Fruit fly (Drosophila melanogaster) whole organism, embryonic: Measurements from ENCODE around the gene CG13670.

Source experiments
- CG10147 ChIP-seq: fragments of 200-800 bp; sonication (Bioruptor generic); optimal IDR thresholded peaks from 2 replicates; lab custom pipeline; 2019; ENCODE audit warnings: missing biosample characterization, mild to moderate bottlenecking, missing genetic modification characterization, moderate library complexity
- CG10267 ChIP-seq: fragments of 200-800 bp; sonication (Bioruptor generic); optimal IDR thresholded peaks from 2 replicates; lab custom pipeline; 2018; ENCODE audit warnings: missing biosample characterization, mild to moderate bottlenecking, missing genetic modification characterization, moderate library complexity
- CG10431 ChIP-seq: fragments of 200-800 bp; sonication (Bioruptor generic); optimal IDR thresholded peaks from 3 replicates; lab custom pipeline; 2018; ENCODE audit warnings: missing biosample characterization, mild to moderate bottlenecking, missing genetic modification characterization
- CG10462 ChIP-seq: fragments of 200-800 bp; sonication (Bioruptor generic); optimal IDR thresholded peaks from 2 replicates; lab custom pipeline; 2016; ENCODE audit warnings: missing biosample characterization, missing genetic modification characterization
- CG10654 ChIP-seq: fragments of 200-800 bp; sonication (Bioruptor generic); optimal IDR thresholded peaks from 2 replicates; lab custom pipeline; 2016; ENCODE audit warnings: missing biosample characterization, missing genetic modification characterization
- CG10979 ChIP-seq: fragments of 200-800 bp; sonication (Bioruptor generic); optimal IDR thresholded peaks from 2 replicates; lab custom pipeline; 2018; ENCODE audit warnings: missing biosample characterization, mild to moderate bottlenecking, missing genetic modification characterization, moderate library complexity
- CG11093 ChIP-seq: fragments of 200-800 bp; sonication (Bioruptor generic); IDR thresholded peaks from 3 replicates; pipeline ENCODE4 v1.3.6; 2022; ENCODE audit warnings: missing biosample characterization, missing genetic modification characterization
- CG11696 ChIP-seq: fragments of 200-800 bp; sonication (Bioruptor generic); IDR thresholded peaks from 2 replicates; pipeline ENCODE4 v1.3.6; 2022; ENCODE audit warnings: missing biosample characterization, missing genetic modification characterization
- CG12391 ChIP-seq: fragments of 200-800 bp; sonication (Bioruptor generic); optimal IDR thresholded peaks from 3 replicates; lab custom pipeline; 2018; ENCODE audit warnings: missing biosample characterization, mild to moderate bottlenecking, missing genetic modification characterization, moderate library complexity
- CG12769 ChIP-seq: fragments of 200-800 bp; sonication (Bioruptor generic); optimal IDR thresholded peaks from 2 replicates; lab custom pipeline; 2019; ENCODE audit warnings: missing biosample characterization, mild to moderate bottlenecking, missing genetic modification characterization, moderate library complexity
- CG16815 ChIP-seq: fragments of 200-800 bp; sonication (Bioruptor generic); optimal IDR thresholded peaks from 3 replicates; lab custom pipeline; 2017; ENCODE audit warnings: missing biosample characterization, mild to moderate bottlenecking, missing genetic modification characterization
- CG17385 ChIP-seq: fragments of 200-800 bp; sonication (Bioruptor generic); optimal IDR thresholded peaks from 3 replicates; lab custom pipeline; 2018; ENCODE audit warnings: missing biosample characterization, mild to moderate bottlenecking, missing genetic modification characterization
- CG18619 ChIP-seq: fragments of 200-800 bp; sonication (Bioruptor generic); optimal IDR thresholded peaks from 3 replicates; lab custom pipeline; 2017; ENCODE audit warnings: missing biosample characterization, mild to moderate bottlenecking, missing genetic modification characterization
- CG18764 ChIP-seq: fragments of 200-800 bp; sonication (Bioruptor generic); optimal IDR thresholded peaks from 3 replicates; lab custom pipeline; 2016; ENCODE audit warnings: missing biosample characterization, missing genetic modification characterization
- CG34224 ChIP-seq: fragments of 200-800 bp; sonication (Bioruptor generic); IDR thresholded peaks from 3 replicates; pipeline ENCODE4 v1.3.6; 2022; ENCODE audit warnings: missing biosample characterization, missing genetic modification characterization; ENCODE audit not compliant: partially characterized antibody
- CG6654 ChIP-seq: fragments of 200-800 bp; sonication (Bioruptor generic); optimal IDR thresholded peaks from 2 replicates; lab custom pipeline; 2017; ENCODE audit warnings: missing biosample characterization, mild to moderate bottlenecking, missing genetic modification characterization
- CG6765 ChIP-seq: fragments of 200-800 bp; sonication (Bioruptor generic); optimal IDR thresholded peaks from 3 replicates; lab custom pipeline; 2017; ENCODE audit warnings: missing biosample characterization, mild to moderate bottlenecking, missing genetic modification characterization
- CG7987 ChIP-seq: fragments of 200-800 bp; sonication (Bioruptor generic); optimal IDR thresholded peaks from 2 replicates; lab custom pipeline; 2018; ENCODE audit warnings: missing biosample characterization, mild to moderate bottlenecking, missing genetic modification characterization, moderate library complexity
- CG8281 ChIP-seq: fragments of 200-800 bp; sonication (Bioruptor generic); optimal IDR thresholded peaks from 2 replicates; lab custom pipeline; 2018; ENCODE audit warnings: missing biosample characterization, mild to moderate bottlenecking, missing genetic modification characterization, moderate library complexity
- CG8359 ChIP-seq: fragments of 200-800 bp; sonication (Bioruptor generic); optimal IDR thresholded peaks from 2 replicates; lab custom pipeline; 2017; ENCODE audit warnings: missing biosample characterization, mild to moderate bottlenecking, missing genetic modification characterization, borderline replicate concordance
- CG9609 ChIP-seq: fragments of 200-800 bp; sonication (Bioruptor generic); optimal IDR thresholded peaks from 3 replicates; lab custom pipeline; 2016; ENCODE audit warnings: missing biosample characterization, missing genetic modification characterization
- CG9932 ChIP-seq: fragments of 200-800 bp; sonication (Bioruptor generic); IDR thresholded peaks from 2 replicates; pipeline ENCODE4 v1.3.6; 2022; ENCODE audit warnings: missing biosample characterization, missing genetic modification characterization
- Camta ChIP-seq: fragments of 200-800 bp; sonication (Bioruptor generic); optimal IDR thresholded peaks from 2 replicates; lab custom pipeline; 2016; ENCODE audit warnings: missing biosample characterization, missing genetic modification characterization
- CrebB ChIP-seq: fragments of 200-800 bp; sonication (Bioruptor generic); optimal IDR thresholded peaks from 3 replicates; lab custom pipeline; 2018; ENCODE audit warnings: missing biosample characterization, mild to moderate bottlenecking, missing genetic modification characterization
- Dek ChIP-seq: fragments of 200-800 bp; sonication (Bioruptor generic); optimal IDR thresholded peaks from 3 replicates; lab custom pipeline; 2019; ENCODE audit warnings: missing biosample characterization, mild to moderate bottlenecking, missing genetic modification characterization, moderate library complexity
- Dfd ChIP-seq, 2 experiments: fragments of >200 bp; optimal IDR thresholded peaks; 2 replicates each; lab custom pipeline; 2017; ENCODE audit warnings: missing biosample characterization in 2 of 2, missing genetic modification characterization in 2 of 2
- GATAe ChIP-seq: fragments of 200-800 bp; sonication (Bioruptor generic); conservative IDR thresholded peaks from 2 replicates; pipeline ENCODE4 v1.3.6; 2022; ENCODE audit warnings: missing biosample characterization, missing genetic modification characterization
- HLH4C ChIP-seq: fragments of 200-800 bp; sonication (Bioruptor generic); IDR thresholded peaks from 3 replicates; pipeline ENCODE4 v1.3.6; 2022; ENCODE audit warnings: missing biosample characterization, missing genetic modification characterization; ENCODE audit not compliant: partially characterized antibody
- HmgZ ChIP-seq: fragments of 200-800 bp; sonication (Bioruptor generic); optimal IDR thresholded peaks from 2 replicates; lab custom pipeline; 2018; ENCODE audit warnings: missing biosample characterization, mild to moderate bottlenecking, missing genetic modification characterization
- Lim3 ChIP-seq: fragments of 200-800 bp; sonication (Bioruptor generic); IDR thresholded peaks from 2 replicates; pipeline ENCODE4 v1.3.6; 2022; ENCODE audit warnings: missing biosample characterization, missing genetic modification characterization
- Mad ChIP-seq: fragments of 200-800 bp; sonication (Bioruptor generic); optimal IDR thresholded peaks from 2 replicates; lab custom pipeline; 2016; ENCODE audit warnings: missing biosample characterization, missing genetic modification characterization
- NC2β ChIP-seq: fragments of 200-800 bp; sonication (Bioruptor generic); optimal IDR thresholded peaks from 2 replicates; lab custom pipeline; 2016; ENCODE audit warnings: missing biosample characterization, missing genetic modification characterization
- NFAT ChIP-seq: fragments of 200-800 bp; sonication (Bioruptor generic); IDR thresholded peaks from 2 replicates; pipeline ENCODE4 v1.3.6; 2022; ENCODE audit warnings: missing biosample characterization, missing genetic modification characterization
- Nf-YA ChIP-seq: fragments of 200-800 bp; sonication (Bioruptor generic); IDR thresholded peaks from 2 replicates; pipeline ENCODE4 v1.3.6; 2022; ENCODE audit warnings: missing biosample characterization, missing genetic modification characterization
- Nf-YB ChIP-seq: fragments of 200-800 bp; sonication (Bioruptor generic); optimal IDR thresholded peaks from 3 replicates; lab custom pipeline; 2019; ENCODE audit warnings: missing biosample characterization, mild to moderate bottlenecking, missing genetic modification characterization, moderate library complexity
- Side ChIP-seq: fragments of 200-800 bp; sonication (Bioruptor generic); optimal IDR thresholded peaks from 2 replicates; lab custom pipeline; 2016; ENCODE audit warnings: missing biosample characterization, missing genetic modification characterization
- Sox102F ChIP-seq: fragments of 200-800 bp; sonication (Bioruptor generic); optimal IDR thresholded peaks from 2 replicates; lab custom pipeline; 2018; ENCODE audit warnings: missing biosample characterization, mild to moderate bottlenecking, missing genetic modification characterization, moderate library complexity
- Stat92E ChIP-seq, 3 experiments: fragments of >200 bp in 2 of 3; fragments of 200-800 bp in 1 of 3; sonication (Bioruptor generic) in 1 of 3; optimal IDR thresholded peaks; 2 replicates each; lab custom pipeline; 2017 to 2019; ENCODE audit warnings: missing biosample characterization in 3 of 3, missing genetic modification characterization in 3 of 3, mild to moderate bottlenecking in 1 of 3, moderate library complexity in 1 of 3
- btn ChIP-seq: fragments of 200-800 bp; sonication (Bioruptor generic); optimal IDR thresholded peaks from 2 replicates; lab custom pipeline; 2016; ENCODE audit warnings: missing biosample characterization, missing genetic modification characterization
- cas ChIP-seq: fragments of 200-800 bp; sonication (Bioruptor generic); IDR thresholded peaks from 2 replicates; pipeline ENCODE4 v1.3.6; 2022; ENCODE audit warnings: missing biosample characterization, missing genetic modification characterization
- dm ChIP-seq: fragments of 200-800 bp; sonication (Bioruptor generic); optimal IDR thresholded peaks from 3 replicates; lab custom pipeline; 2016; ENCODE audit warnings: missing biosample characterization, missing genetic modification characterization
- dmrt11E ChIP-seq: fragments of 200-800 bp; sonication (Bioruptor generic); optimal IDR thresholded peaks from 3 replicates; lab custom pipeline; 2018; ENCODE audit warnings: missing biosample characterization, mild to moderate bottlenecking, missing genetic modification characterization, moderate library complexity
- en ChIP-seq: fragments of 200-800 bp; sonication (Bioruptor generic); optimal IDR thresholded peaks from 2 replicates; lab custom pipeline; 2016; ENCODE audit warnings: missing biosample characterization, missing genetic modification characterization
- gcm ChIP-seq: fragments of 200-800 bp; sonication (Bioruptor generic); optimal IDR thresholded peaks from 2 replicates; lab custom pipeline; 2019; ENCODE audit warnings: missing biosample characterization, mild to moderate bottlenecking, missing genetic modification characterization, moderate library complexity
- gsb ChIP-seq: fragments of 200-800 bp; sonication (Bioruptor generic); IDR thresholded peaks from 2 replicates; pipeline ENCODE4 v1.3.6; 2022; ENCODE audit warnings: missing biosample characterization, missing genetic modification characterization
- knrl ChIP-seq: fragments of 200-800 bp; sonication (Bioruptor generic); IDR thresholded peaks from 3 replicates; pipeline ENCODE4 v1.3.6; 2022; ENCODE audit warnings: missing biosample characterization, missing genetic modification characterization; ENCODE audit not compliant: partially characterized antibody
- lmd ChIP-seq: fragments of 200-800 bp; sonication (Bioruptor generic); IDR thresholded peaks from 2 replicates; pipeline ENCODE4 v1.3.6; 2022; ENCODE audit warnings: missing biosample characterization, missing genetic modification characterization
- pho ChIP-seq: fragments of 200-800 bp; sonication (Bioruptor generic); optimal IDR thresholded peaks from 2 replicates; lab custom pipeline; 2016; ENCODE audit warnings: missing biosample characterization, missing genetic modification characterization
- pum ChIP-seq: fragments of 200-800 bp; sonication (Bioruptor generic); optimal IDR thresholded peaks from 2 replicates; lab custom pipeline; 2016; ENCODE audit warnings: missing biosample characterization, missing genetic modification characterization
- sob ChIP-seq: fragments of 200-800 bp; sonication (Bioruptor generic); IDR thresholded peaks from 2 replicates; pipeline ENCODE4 v1.3.6; 2022; ENCODE audit warnings: missing biosample characterization, missing genetic modification characterization
- ttk ChIP-seq: fragments of 200-800 bp; sonication (Bioruptor generic); IDR thresholded peaks from 2 replicates; pipeline ENCODE4 v2.1.2; 2022; ENCODE audit warnings: missing biosample characterization, missing genetic modification characterization

CG13670 gene

dm6 chr3L:8347346-8347745, 26.8 kb downstream of the CG13670 start (continued):
- TF ChIP-seq Dek (tag; lab: Kevin White, UChicago) (no peak), CG12391 (tag; lab: Kevin White, UChicago) (no peak), CG8359 (GFP tag; lab: Kevin White, UChicago) (no peak), CG9932 (GFP tag; lab: Robert Waterston, UW) (no peak), Lim3 (GFP tag; lab: Robert Waterston, UW) (no peak), HLH4C (GFP tag; lab: Robert Waterston, UW) (no peak), Mad (GFP tag; lab: Kevin White, UChicago) (no peak), CG10267 (tag; lab: Kevin White, UChicago) (no peak), Dfd (GFP tag; optimal IDR thresholded peaks at IDR 0.05; lab: Kevin White, UChicago) (no peak), CG12769 (no peak), CG11093 (GFP tag; lab: Robert Waterston, UW) (no peak), Nf-YA (GFP tag; lab: Robert Waterston, UW) (peak; percentile 54; the same call in 1 of the 2 replicates), Nf-YB (no peak), CG17385 (GFP tag; lab: Kevin White, UChicago) (no peak), Sox102F (GFP tag; lab: Kevin White, UChicago) (no peak), knrl (GFP tag; lab: Robert Waterston, UW) (no peak), Side (no peak), CG6765 (GFP tag; lab: Kevin White, UChicago) (peak; percentile 51), CG6654 (GFP tag; lab: Kevin White, UChicago) (no peak), gcm (GFP tag; lab: Kevin White, UChicago) (no peak), CG11696 (GFP tag; lab: Robert Waterston, UW) (no peak), Stat92E (GFP tag; optimal IDR thresholded peaks at IDR 0.05; lab: Kevin White, UChicago) (no peak), pum (GFP tag; lab: Kevin White, UChicago) (no peak), lmd (GFP tag; lab: Robert Waterston, UW) (no peak), cas (GFP tag; lab: Robert Waterston, UW) (no peak), CG10431 (GFP tag; lab: Kevin White, UChicago) (no peak), ttk (GFP tag; lab: Robert Waterston, UW) (no peak), btn (GFP tag; lab: Kevin White, UChicago) (no peak), CG9609 (GFP tag; lab: Kevin White, UChicago) (no peak), CG10654 (no peak), CG10979 (no peak), CG18764 (no peak), gsb (GFP tag; lab: Robert Waterston, UW) (peak; percentile 49), GATAe (GFP tag; lab: Robert Waterston, UW) (no peak), CG16815 (GFP tag; lab: Kevin White, UChicago) (no peak), Camta (GFP tag; lab: Kevin White, UChicago) (peak; percentile 11), NC2β (GFP tag; lab: Kevin White, UChicago) (no peak), CG34224 (GFP tag; lab: Robert Waterston, UW) (no peak), CG10462 (GFP tag; lab: Kevin White, UChicago) (no peak), CG8281 (peak; percentile 24), CG7987 (GFP tag; lab: Kevin White, UChicago) (peak; percentile 1), dmrt11E (tag; lab: Kevin White, UChicago) (no peak), NFAT (GFP tag; lab: Robert Waterston, UW) (no peak), en (GFP tag; lab: Kevin White, UChicago) (no peak), pho (GFP tag; lab: Kevin White, UChicago) (peak; percentile 18), CG10147 (GFP tag; lab: Kevin White, UChicago) (no peak), CrebB (tag; lab: Kevin White, UChicago) (peak; percentile 38), HmgZ (tag; lab: Kevin White, UChicago) (peak; percentile 39), CG18619 (GFP tag; lab: Kevin White, UChicago) (peak; percentile 18), sob (GFP tag; lab: Robert Waterston, UW) (peak; percentile 45; the same call in 1 of the 2 replicates), dm (GFP tag; lab: Kevin White, UChicago) (no peak)
